Fruit fly (Drosophila melanogaster) whole organism, embryonic: ENCODE results near the gene CG42579.

Experiments used
- Ada2b ChIP-seq: fragments of 200-800 bp; sonication (Bioruptor generic); IDR thresholded peaks from 2 replicates; pipeline ENCODE4 v1.3.6; 2022; ENCODE audit warnings: missing biosample characterization, missing genetic modification characterization
- Adf1 ChIP-seq: fragments of 200-800 bp; sonication (Bioruptor generic); IDR thresholded peaks from 2 replicates; pipeline ENCODE4 v1.3.6; 2022; ENCODE audit warnings: missing biosample characterization, missing genetic modification characterization
- CG11247 ChIP-seq: fragments of 200-800 bp; sonication (Bioruptor generic); IDR thresholded peaks from 2 replicates; pipeline ENCODE4 v1.3.6; 2022; ENCODE audit warnings: missing biosample characterization, missing genetic modification characterization
- CG12155 ChIP-seq: fragments of 200-800 bp; sonication (Bioruptor generic); optimal IDR thresholded peaks from 3 replicates; lab custom pipeline; 2016; ENCODE audit warnings: missing biosample characterization, missing genetic modification characterization
- CG12236 ChIP-seq: fragments of 200-800 bp; sonication (Bioruptor generic); optimal IDR thresholded peaks from 2 replicates; lab custom pipeline; 2016; ENCODE audit warnings: missing biosample characterization, missing genetic modification characterization
- CG12942 ChIP-seq: fragments of 200-800 bp; sonication (Bioruptor generic); optimal IDR thresholded peaks from 3 replicates; lab custom pipeline; 2016; ENCODE audit warnings: missing biosample characterization, missing genetic modification characterization
- CG13287 ChIP-seq: fragments of 200-800 bp; sonication (Bioruptor generic); IDR thresholded peaks from 2 replicates; pipeline ENCODE4 v1.3.6; 2022; ENCODE audit warnings: missing biosample characterization, missing genetic modification characterization; ENCODE audit not compliant: partially characterized antibody
- CG14014 ChIP-seq: fragments of 200-800 bp; sonication (Bioruptor generic); IDR thresholded peaks from 2 replicates; pipeline ENCODE4 v1.3.6; 2022; ENCODE audit warnings: missing biosample characterization, missing genetic modification characterization
- CG14050 ChIP-seq: fragments of 200-800 bp; sonication (Bioruptor generic); IDR thresholded peaks from 3 replicates; pipeline ENCODE4 v1.3.6; 2022; ENCODE audit warnings: missing biosample characterization, missing genetic modification characterization
- CG15011 ChIP-seq: fragments of 200-800 bp; sonication (Bioruptor generic); optimal IDR thresholded peaks from 3 replicates; lab custom pipeline; 2018; ENCODE audit warnings: missing biosample characterization, mild to moderate bottlenecking, missing genetic modification characterization
- CG1603 ChIP-seq: fragments of 200-800 bp; sonication (Bioruptor generic); optimal IDR thresholded peaks from 2 replicates; lab custom pipeline; 2019; ENCODE audit warnings: missing biosample characterization, mild to moderate bottlenecking, missing genetic modification characterization, moderate library complexity
- CG16779 ChIP-seq: fragments of 200-800 bp; sonication (Bioruptor generic); IDR thresholded peaks from 2 replicates; pipeline ENCODE4 v1.3.6; 2022; ENCODE audit warnings: missing biosample characterization, missing genetic modification characterization
- CG1792 ChIP-seq: fragments of 200-800 bp; sonication (Bioruptor generic); optimal IDR thresholded peaks from 2 replicates; lab custom pipeline; 2016; ENCODE audit warnings: missing biosample characterization, missing genetic modification characterization
- CG18599 ChIP-seq: fragments of 200-800 bp; sonication (Bioruptor generic); optimal IDR thresholded peaks from 3 replicates; lab custom pipeline; 2017; ENCODE audit warnings: missing biosample characterization, missing genetic modification characterization, mild to moderate bottlenecking, moderate library complexity, missing genetic modification reagents
- CG18619 ChIP-seq: fragments of 200-800 bp; sonication (Bioruptor generic); optimal IDR thresholded peaks from 3 replicates; lab custom pipeline; 2017; ENCODE audit warnings: missing biosample characterization, mild to moderate bottlenecking, missing genetic modification characterization
- CG2116 ChIP-seq: fragments of 200-800 bp; sonication (Bioruptor generic); optimal IDR thresholded peaks from 3 replicates; lab custom pipeline; 2018; ENCODE audit warnings: missing biosample characterization, mild to moderate bottlenecking, missing genetic modification characterization
- CG2120 ChIP-seq: fragments of 200-800 bp; sonication (Bioruptor generic); optimal IDR thresholded peaks from 3 replicates; lab custom pipeline; 2016; ENCODE audit warnings: missing biosample characterization, missing genetic modification characterization
- CG30403 ChIP-seq: fragments of 200-800 bp; sonication (Bioruptor generic); optimal IDR thresholded peaks from 3 replicates; lab custom pipeline; 2016; ENCODE audit warnings: missing biosample characterization, missing genetic modification characterization
- CG31365 ChIP-seq: fragments of 200-800 bp; sonication (Bioruptor generic); optimal IDR thresholded peaks from 2 replicates; lab custom pipeline; 2018; ENCODE audit warnings: missing biosample characterization, mild to moderate bottlenecking, missing genetic modification characterization
- CG4707 ChIP-seq: fragments of 200-800 bp; sonication (Bioruptor generic); optimal IDR thresholded peaks from 2 replicates; lab custom pipeline; 2018; ENCODE audit warnings: missing biosample characterization, mild to moderate bottlenecking, missing genetic modification characterization, moderate library complexity
- CG4820 ChIP-seq: fragments of 200-800 bp; sonication (Bioruptor generic); optimal IDR thresholded peaks from 3 replicates; lab custom pipeline; 2016; ENCODE audit warnings: missing biosample characterization, missing genetic modification characterization
- CG7987 ChIP-seq: fragments of 200-800 bp; sonication (Bioruptor generic); optimal IDR thresholded peaks from 2 replicates; lab custom pipeline; 2018; ENCODE audit warnings: missing biosample characterization, mild to moderate bottlenecking, missing genetic modification characterization, moderate library complexity
- Chrac-16 ChIP-seq: fragments of 200-800 bp; sonication (Bioruptor generic); optimal IDR thresholded peaks from 3 replicates; lab custom pipeline; 2016; ENCODE audit warnings: missing biosample characterization, missing genetic modification characterization
- Ets97D ChIP-seq: fragments of 200-800 bp; sonication (Bioruptor generic); optimal IDR thresholded peaks from 3 replicates; lab custom pipeline; 2016; ENCODE audit warnings: missing biosample characterization, missing genetic modification characterization
- Fer2 ChIP-seq: fragments of 200-800 bp; sonication (Bioruptor generic); optimal IDR thresholded peaks from 2 replicates; lab custom pipeline; 2018; ENCODE audit warnings: missing biosample characterization, mild to moderate bottlenecking, missing genetic modification characterization, moderate library complexity
- H2.0 ChIP-seq: fragments of 200-800 bp; sonication (Bioruptor generic); IDR thresholded peaks from 2 replicates; pipeline ENCODE4 v1.3.6; 2022; ENCODE audit warnings: missing biosample characterization, missing genetic modification characterization
- Opbp ChIP-seq: fragments of 200-800 bp; sonication (Bioruptor generic); IDR thresholded peaks from 3 replicates; pipeline ENCODE4 v1.3.6; 2022; ENCODE audit warnings: missing biosample characterization, missing genetic modification characterization; ENCODE audit not compliant: partially characterized antibody
- PHDP ChIP-seq: fragments of 200-800 bp; sonication (Bioruptor generic); optimal IDR thresholded peaks from 3 replicates; lab custom pipeline; 2018; ENCODE audit warnings: missing biosample characterization, mild to moderate bottlenecking, missing genetic modification characterization, moderate library complexity
- Pdp1 ChIP-seq, 2 experiments: fragments of 200-800 bp; sonication (Bioruptor generic); optimal IDR thresholded peaks; 3 replicates each; lab custom pipeline; 2016; ENCODE audit warnings: missing biosample characterization in 2 of 2, missing genetic modification characterization in 2 of 2, mild to moderate bottlenecking in 1 of 2, moderate library complexity in 1 of 2
- Poxn ChIP-seq: fragments of 200-800 bp; sonication (Bioruptor generic); IDR thresholded peaks from 2 replicates; pipeline ENCODE4 v1.3.6; 2022; ENCODE audit warnings: missing biosample characterization, missing genetic modification characterization
- Side ChIP-seq: fragments of 200-800 bp; sonication (Bioruptor generic); optimal IDR thresholded peaks from 2 replicates; lab custom pipeline; 2016; ENCODE audit warnings: missing biosample characterization, missing genetic modification characterization
- Vsx1 ChIP-seq: fragments of 200-800 bp; sonication (Bioruptor generic); optimal IDR thresholded peaks from 2 replicates; lab custom pipeline; 2017; ENCODE audit warnings: missing biosample characterization, mild to moderate bottlenecking, missing genetic modification characterization, missing genetic modification reagents
- abd-A ChIP-seq: fragments of 200-800 bp; sonication (Bioruptor generic); optimal IDR thresholded peaks from 3 replicates; lab custom pipeline; 2019; ENCODE audit warnings: missing biosample characterization, mild to moderate bottlenecking, missing genetic modification characterization, moderate library complexity
- bowl ChIP-seq: fragments of 200-800 bp; sonication (Bioruptor generic); IDR thresholded peaks from 2 replicates; pipeline ENCODE4 v1.3.6; 2022; ENCODE audit warnings: missing biosample characterization, missing genetic modification characterization
- chm ChIP-seq: fragments of 200-800 bp; sonication (Bioruptor generic); IDR thresholded peaks from 2 replicates; pipeline ENCODE4 v1.3.6; 2022; ENCODE audit warnings: missing biosample characterization, missing genetic modification characterization
- corto ChIP-seq: fragments of 200-800 bp; sonication (Bioruptor generic); optimal IDR thresholded peaks from 2 replicates; lab custom pipeline; 2016; ENCODE audit warnings: missing biosample characterization, mild to moderate bottlenecking, missing genetic modification characterization, moderate library complexity
- dpn ChIP-seq, 2 experiments: fragments of 200-800 bp; sonication (Bioruptor generic); optimal IDR thresholded peaks; 3 replicates each; lab custom pipeline; 2016; ENCODE audit warnings: missing biosample characterization in 2 of 2, missing genetic modification characterization in 2 of 2
- hbn ChIP-seq: fragments of 200-800 bp; sonication (Bioruptor generic); IDR thresholded peaks from 2 replicates; pipeline ENCODE4 v1.3.6; 2022; ENCODE audit warnings: missing biosample characterization, missing genetic modification characterization; ENCODE audit not compliant: partially characterized antibody
- mam ChIP-seq: fragments of 200-800 bp; sonication (Bioruptor generic); optimal IDR thresholded peaks from 3 replicates; lab custom pipeline; 2016; ENCODE audit warnings: missing biosample characterization, missing genetic modification characterization
- odd ChIP-seq: fragments of 200-800 bp; sonication (Bioruptor generic); optimal IDR thresholded peaks from 2 replicates; lab custom pipeline; 2017; ENCODE audit warnings: missing biosample characterization, mild to moderate bottlenecking, missing genetic modification characterization
- prd ChIP-seq, 3 experiments: fragments of >200 bp in 2 of 3; fragments of 200-800 bp in 1 of 3; sonication (Bioruptor generic) in 1 of 3; optimal IDR thresholded peaks in 2 of 3; IDR thresholded peaks in 1 of 3; 2 replicates in 2 of 3; 3 replicates in 1 of 3; pipeline versions ENCODE4 v1.3.6 to Lab custom; 2017 to 2022; ENCODE audit warnings: missing biosample characterization in 1 of 3, missing genetic modification characterization in 1 of 3
- ranshi ChIP-seq: fragments of 200-800 bp; sonication (Bioruptor generic); IDR thresholded peaks from 2 replicates; pipeline ENCODE4 v1.3.6; 2022; ENCODE audit warnings: missing biosample characterization, missing genetic modification characterization
- sc ChIP-seq, 3 experiments: fragments of >200 bp in 2 of 3; fragments of 200-800 bp in 1 of 3; sonication (Bioruptor generic) in 1 of 3; optimal IDR thresholded peaks; 2 replicates in 2 of 3; 3 replicates in 1 of 3; lab custom pipeline; 2017; ENCODE audit warnings: mild to moderate bottlenecking in 1 of 3, missing biosample characterization in 1 of 3, missing genetic modification characterization in 1 of 3, missing genetic modification reagents in 1 of 3
- sd ChIP-seq: fragments of 200-800 bp; sonication (Bioruptor generic); optimal IDR thresholded peaks from 3 replicates; lab custom pipeline; 2018; ENCODE audit warnings: missing biosample characterization, mild to moderate bottlenecking, missing genetic modification characterization, moderate library complexity
- sima ChIP-seq: fragments of 200-800 bp; sonication (Bioruptor generic); optimal IDR thresholded peaks from 2 replicates; lab custom pipeline; 2016; ENCODE audit warnings: missing biosample characterization, missing genetic modification characterization
- tio ChIP-seq: fragments of 200-800 bp; sonication (Bioruptor generic); optimal IDR thresholded peaks from 2 replicates; lab custom pipeline; 2017; ENCODE audit warnings: missing biosample characterization, missing genetic modification characterization, inconsistent platforms
- usp ChIP-seq: fragments of >200 bp; optimal IDR thresholded peaks from 2 replicates; lab custom pipeline; 2017; ENCODE audit warnings: missing biosample characterization, missing genetic modification characterization

Gene CG42579

DNA sequence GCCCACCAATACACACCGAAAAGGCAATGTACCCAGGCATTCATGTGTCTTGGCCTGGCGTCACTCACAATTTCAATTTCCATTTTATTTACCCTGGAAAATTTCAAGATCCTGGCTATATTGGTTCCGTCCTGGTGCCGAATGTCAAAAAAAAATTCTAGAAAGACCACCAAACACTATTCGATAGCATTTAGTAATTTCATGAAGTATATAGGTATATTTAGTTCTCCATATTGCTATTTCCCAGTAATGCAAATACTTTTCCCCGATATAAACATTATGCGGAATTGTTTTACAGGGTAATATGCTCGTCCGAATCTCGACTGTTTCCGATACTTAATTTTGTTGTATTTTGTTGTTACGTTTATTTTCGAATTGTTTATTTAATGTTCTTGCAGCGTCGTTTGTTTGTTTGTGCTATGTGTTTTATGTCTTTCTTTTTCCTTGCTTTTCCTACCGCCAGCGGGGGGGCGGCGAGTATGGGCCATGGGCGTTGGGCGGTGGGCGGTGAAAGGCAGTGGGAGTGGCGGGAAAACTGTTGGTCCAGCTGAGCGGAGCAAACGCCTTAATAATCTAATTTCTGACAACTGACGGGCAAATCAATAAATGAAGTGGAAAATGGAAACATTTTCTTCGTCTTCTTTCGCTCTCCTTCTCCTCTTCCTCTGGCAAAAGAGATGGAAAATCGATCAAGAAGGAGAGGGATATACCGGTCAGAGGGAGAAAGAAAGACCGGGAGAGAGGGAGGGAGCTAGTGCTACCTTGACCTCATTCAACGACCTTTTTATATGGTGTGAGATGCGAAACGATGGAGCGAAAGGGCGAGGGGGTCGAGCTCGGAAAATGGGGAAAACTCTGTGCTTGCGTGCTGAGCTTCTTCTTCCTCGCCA is 31.4 kb upstream of the CG42579 start (continued):
- peak; percentile 58 for TF ChIP-seq Side (GFP tag; lab: Kevin White, UChicago)
- no peak for TF ChIP-seq usp (GFP tag; lab: Kevin White, UChicago)
- TF ChIP-seq CG1792 (GFP tag; lab: Kevin White, UChicago): peak; percentile 49
- TF ChIP-seq Fer2 (tag; lab: Kevin White, UChicago): no peak
- TF ChIP-seq CG13287 (GFP tag; lab: Robert Waterston, UW): no peak
- TF ChIP-seq CG7987 (GFP tag; lab: Kevin White, UChicago): no peak
- no peak for TF ChIP-seq CG11247 (GFP tag; lab: Robert Waterston, UW)
- TF ChIP-seq Chrac-16 (GFP tag; lab: Kevin White, UChicago): peak; percentile 50
- TF ChIP-seq chm: no peak
- peak; percentile 46 for TF ChIP-seq CG15011
- peak; percentile 49 for TF ChIP-seq CG4820 (GFP tag; lab: Kevin White, UChicago)
- no peak for TF ChIP-seq Poxn (GFP tag; lab: Robert Waterston, UW)
- no peak for TF ChIP-seq Ets97D (GFP tag; lab: Kevin White, UChicago)
- no peak for TF ChIP-seq ranshi (GFP tag; lab: Robert Waterston, UW)
- no peak for TF ChIP-seq hbn (GFP tag; lab: Robert Waterston, UW)
- peak; percentile 61 for TF ChIP-seq CG18599 (GFP tag; lab: Kevin White, UChicago)
- TF ChIP-seq tio (GFP tag; lab: Kevin White, UChicago): peak; percentile 64
- no peak for TF ChIP-seq sima (GFP tag; lab: Kevin White, UChicago)
- peak; percentile 35 to 54 for TF ChIP-seq Pdp1 (GFP tag; optimal IDR thresholded peaks at IDR 0.05; lab: Kevin White, UChicago)
- TF ChIP-seq dpn (GFP tag; optimal IDR thresholded peaks at IDR 0.05; lab: Kevin White, UChicago): peak; percentile 59 to 67
- TF ChIP-seq Ada2b: peak; percentile 70
- TF ChIP-seq CG1603 (tag; lab: Kevin White, UChicago): peak; percentile 66
- TF ChIP-seq Adf1 (GFP tag; lab: Robert Waterston, UW): no peak
- no peak for TF ChIP-seq corto (GFP tag; lab: Kevin White, UChicago)
- TF ChIP-seq CG4707: no peak
- peak; percentile 33; the same call in 1 of the 2 replicates for TF ChIP-seq H2.0 (GFP tag; lab: Robert Waterston, UW)
- peak; percentile 60 for TF ChIP-seq CG14050 (GFP tag; lab: Robert Waterston, UW)
- no peak for TF ChIP-seq CG12236 (GFP tag; lab: Kevin White, UChicago)
- peak; percentile 70 for TF ChIP-seq PHDP (tag; lab: Kevin White, UChicago)
- no peak for TF ChIP-seq prd (optimal IDR thresholded peaks at IDR 0.05; lab: Kevin White, UChicago)
- TF ChIP-seq prd (GFP tag; IDR thresholded peaks at IDR 0.05; lab: Robert Waterston, UW): peak; percentile 72; the same call in 2 of the 3 replicates
- TF ChIP-seq CG31365: peak; percentile 11
- TF ChIP-seq CG30403 (GFP tag; lab: Kevin White, UChicago): peak; percentile 68
- peak; percentile 44 for TF ChIP-seq odd (GFP tag; lab: Kevin White, UChicago)
- TF ChIP-seq CG12942: peak; percentile 13
- peak; percentile 17 for TF ChIP-seq sd (tag; lab: Kevin White, UChicago)
- peak; percentile 66 for TF ChIP-seq mam
- no peak for TF ChIP-seq Opbp (GFP tag; lab: Robert Waterston, UW)
- TF ChIP-seq CG12155 (GFP tag; lab: Kevin White, UChicago): peak; percentile 48
- TF ChIP-seq CG2116: peak; percentile 16
- TF ChIP-seq abd-A (tag; lab: Kevin White, UChicago): peak; percentile 69
- peak; percentile 8 for TF ChIP-seq Vsx1 (GFP tag; lab: Kevin White, UChicago)
- no peak for TF ChIP-seq bowl
- TF ChIP-seq CG14014 (GFP tag; lab: Robert Waterston, UW): 0 out of 2 replicates have a peak, but pooled peaks have one; percentile 26
- TF ChIP-seq CG2120: peak; percentile 73
- TF ChIP-seq CG18619 (GFP tag; lab: Kevin White, UChicago): peak; percentile 36
- no peak for TF ChIP-seq sc (optimal IDR thresholded peaks at IDR 0.05; lab: Kevin White, UChicago)
- peak; percentile 31 for TF ChIP-seq sc (GFP tag; optimal IDR thresholded peaks at IDR 0.05; lab: Kevin White, UChicago)
- no peak for TF ChIP-seq CG16779
